Worm (Caenorhabditis elegans): ENCODE measurements around the gene srg-8.

ce11 chrIII:6303787-6304186 is 49.1 kb upstream of the srg-8 start:
- TF ChIP-seq nhr-237 (tag; optimal IDR thresholded peaks at IDR 0.05) (no peak), nhr-84 (tag; optimal IDR thresholded peaks at IDR 0.05) (no peak), dsc-1 (tag; optimal IDR thresholded peaks at IDR 0.05) (no peak), ceh-82 (tag; optimal IDR thresholded peaks at IDR 0.05) (no peak), aly-2 (tag; optimal IDR thresholded peaks at IDR 0.05) (no peak), lin-13 (GFP tag; optimal IDR thresholded peaks at IDR 0.05) (no peak), elt-3 (tag; optimal IDR thresholded peaks at IDR 0.05) (no peak), fkh-10 (GFP tag; optimal IDR thresholded peaks at IDR 0.05) (no peak), pqm-1 (tag; optimal IDR thresholded peaks at IDR 0.05) (no peak), egl-27 (tag; optimal IDR thresholded peaks at IDR 0.05) (no peak), isw-1 (GFP tag; IDR thresholded peaks at IDR 0.05) (no peak), unc-86 (tag; optimal IDR thresholded peaks at IDR 0.05) (no peak)

Measured in whole organism, L1 larva.